Worm (Caenorhabditis elegans) whole organism, midembryonic: ENCODE measurements around the gene coa-1.

Source experiments
- T22C8.4 ChIP-seq: fragments of 200-800 bp; sonication (Bioruptor generic); IDR thresholded peaks from 2 replicates; pipeline ENCODE4 v1.3.6; 2022; ENCODE audit warnings: missing genetic modification characterization, missing compliant biosample characterization
- flt-1 ChIP-seq: fragments of 200-800 bp; sonication (Bioruptor generic); IDR thresholded peaks from 2 replicates; pipeline ENCODE4 v1.3.6; 2022; ENCODE audit warnings: missing genetic modification characterization, missing compliant biosample characterization
- klf-2 ChIP-seq: fragments of 200-800 bp; sonication (Bioruptor generic); conservative IDR thresholded peaks from 2 replicates; pipeline ENCODE4 v1.3.6; 2022; ENCODE audit warnings: missing genetic modification reagents, missing genetic modification characterization, missing compliant biosample characterization
- med-1 ChIP-seq: sonication (generic microtip); optimal IDR thresholded peaks from 2 replicates; lab custom pipeline; 2017; ENCODE audit warnings: missing genetic modification characterization, mild to moderate bottlenecking, missing compliant biosample characterization, antibody characterized with exemption, missing genetic modification reagents; ENCODE audit not compliant: insufficient read depth
- ref-1 ChIP-seq: fragments of 200-800 bp; sonication (Bioruptor generic); conservative IDR thresholded peaks from 2 replicates; pipeline ENCODE4 v1.3.6; 2022; ENCODE audit warnings: missing genetic modification reagents, missing genetic modification characterization, missing compliant biosample characterization
- ztf-23 ChIP-seq: fragments of 200-800 bp; sonication (Bioruptor generic); IDR thresholded peaks from 2 replicates; pipeline ENCODE4 v1.3.6; 2022; ENCODE audit warnings: missing genetic modification reagents, missing genetic modification characterization, missing compliant biosample characterization
- ztf-29 ChIP-seq: fragments of 200-800 bp; sonication (Bioruptor generic); IDR thresholded peaks from 2 replicates; pipeline ENCODE4 v1.3.6; 2022; ENCODE audit warnings: missing genetic modification reagents, missing genetic modification characterization, missing compliant biosample characterization

DNA sequence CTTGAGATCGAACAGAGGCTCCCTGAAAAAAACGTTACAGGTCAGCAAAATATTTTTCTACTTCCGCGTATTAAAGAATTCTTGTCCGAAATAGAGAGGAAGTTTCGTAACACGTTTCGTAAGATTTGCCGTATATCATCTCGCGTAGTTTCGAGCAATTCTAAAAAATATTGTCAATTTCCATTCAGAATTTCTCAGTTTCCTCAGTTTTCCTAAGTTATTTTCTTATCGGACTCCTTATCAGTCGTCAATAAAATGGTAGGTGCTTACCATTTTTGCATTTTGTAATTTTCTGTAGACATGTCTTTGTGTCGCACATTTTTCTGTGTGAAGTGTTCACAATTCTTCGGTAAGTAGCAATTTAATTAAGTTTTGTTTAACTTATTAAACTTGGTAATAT, 45.2 kb upstream of the coa-1 start, which contains the start of gene Y38C1AA.19:
- TF ChIP-seq klf-2 (GFP tag; lab: Robert Waterston, UW) (no peak), ref-1 (GFP tag; lab: Robert Waterston, UW) (no peak), med-1 (GFP tag; lab: Kevin White, UChicago) (no peak), flt-1 (GFP tag; lab: Robert Waterston, UW) (no peak), ztf-23 (GFP tag; lab: Robert Waterston, UW) (no peak), T22C8.4 (no peak), ztf-29 (GFP tag; lab: Robert Waterston, UW) (no peak)
